Worm (Caenorhabditis elegans): ENCODE results near the gene lig-4.
A peak's percentile ranks its signal among the peaks of the same experiment; 100 is the strongest.

Gene lig-4

ce11 chrIII:7498346-7498745, 22.9 kb upstream of the lig-4 start (continued):
- TF ChIP-seq let-607 (tag; optimal IDR thresholded peaks at IDR 0.05) = peak; percentile 96
- peak; percentile 75 for TF ChIP-seq mcd-1 (GFP tag; IDR thresholded peaks at IDR 0.05)
- peak; percentile 80 to 94 (median 89) for TF ChIP-seq lin-35 (GFP tag; optimal IDR thresholded peaks at IDR 0.05)
- no peak for TF ChIP-seq Y53F4B.3 (GFP tag; IDR thresholded peaks at IDR 0.05)
- peak; percentile 61; the same call in 1 of the 2 replicates for TF ChIP-seq B0336.3 (GFP tag; IDR thresholded peaks at IDR 0.05)
- peak; percentile 91 for TF ChIP-seq ztf-18 (tag; optimal IDR thresholded peaks at IDR 0.05)
- TF ChIP-seq ztf-22 (GFP tag; optimal IDR thresholded peaks at IDR 0.05) = peak; percentile 24
- TF ChIP-seq mxl-1 (tag; optimal IDR thresholded peaks at IDR 0.05) = no peak
- peak; percentile 9 for TF ChIP-seq snpc-3.4 (tag; optimal IDR thresholded peaks at IDR 0.05)
- no peak for TF ChIP-seq ztf-28 (GFP tag; IDR thresholded peaks at IDR 0.05)
- TF ChIP-seq nfyb-1 (GFP tag; IDR thresholded peaks at IDR 0.05) = no peak
- TF ChIP-seq akir-1 (GFP tag; optimal IDR thresholded peaks at IDR 0.05) = peak; percentile 12
- TF ChIP-seq egl-18 (GFP tag; IDR thresholded peaks at IDR 0.05) = no peak
- peak; percentile 84 for TF ChIP-seq madf-10 (tag; optimal IDR thresholded peaks at IDR 0.05)
- TF ChIP-seq mes-4 (tag; optimal IDR thresholded peaks at IDR 0.05) = no peak
- TF ChIP-seq tlf-1 (GFP tag; optimal IDR thresholded peaks at IDR 0.05) = peak; percentile 41
- TF ChIP-seq atf-7 (tag; optimal IDR thresholded peaks at IDR 0.05) = peak; percentile 51
- peak; percentile 71 for TF ChIP-seq ekl-4 (GFP tag; IDR thresholded peaks at IDR 0.05)
- no peak for TF ChIP-seq sea-2 (GFP tag; IDR thresholded peaks at IDR 0.05)
- no peak for TF ChIP-seq sdz-38 (tag; optimal IDR thresholded peaks at IDR 0.05)
- TF ChIP-seq Y95B8A.8 (GFP tag; IDR thresholded peaks at IDR 0.05) = no peak
- peak; percentile 30 for TF ChIP-seq die-1 (tag; optimal IDR thresholded peaks at IDR 0.05)
- TF ChIP-seq ZK185.1 (tag; optimal IDR thresholded peaks at IDR 0.05; ENCODE audit: poor library complexity, severe bottlenecking) = peak; percentile 58
- TF ChIP-seq zfh-2 (GFP tag; conservative IDR thresholded peaks at IDR 0.05) = peak; percentile 87
- TF ChIP-seq zim-3 (tag; optimal IDR thresholded peaks at IDR 0.05) = no peak
- TF ChIP-seq dox-1 (GFP tag; IDR thresholded peaks at IDR 0.05) = peak; percentile 84
- TF ChIP-seq dpl-1 (GFP tag; optimal IDR thresholded peaks at IDR 0.05) = peak; percentile 99
- TF ChIP-seq K11D2.4 (GFP tag; IDR thresholded peaks at IDR 0.05) = peak; percentile 77
- TF ChIP-seq lin-54 (GFP tag; optimal IDR thresholded peaks at IDR 0.05) = peak; percentile 99
- TF ChIP-seq nhr-90 (tag; optimal IDR thresholded peaks at IDR 0.05) = peak; percentile 74
- peak; percentile 87 for TF ChIP-seq efl-1 (GFP tag; optimal IDR thresholded peaks at IDR 0.05)
- TF ChIP-seq sptf-2 (GFP tag; optimal IDR thresholded peaks at IDR 0.05) = no peak
- TF ChIP-seq nfya-2 (GFP tag; IDR thresholded peaks at IDR 0.05) = no peak
- peak; percentile 53 for TF ChIP-seq repo-1 (tag; optimal IDR thresholded peaks at IDR 0.05)
- peak; percentile 28 for TF ChIP-seq F22D6.2 (tag; optimal IDR thresholded peaks at IDR 0.05)
- peak; percentile 77 for TF ChIP-seq F23B12.7 (tag; optimal IDR thresholded peaks at IDR 0.05; ENCODE audit: insufficient read depth)
- no peak for TF ChIP-seq attf-3 (GFP tag; conservative IDR thresholded peaks at IDR 0.05)
- peak; percentile 8 for TF ChIP-seq unc-62 (GFP tag; optimal IDR thresholded peaks at IDR 0.05)
- TF ChIP-seq nhr-27 (tag; optimal IDR thresholded peaks at IDR 0.05) = no peak
- no peak for TF ChIP-seq pha-4 (tag; optimal IDR thresholded peaks at IDR 0.05)
- TF ChIP-seq attf-5 (GFP tag; optimal IDR thresholded peaks at IDR 0.05) = peak; percentile 93
- peak; percentile 28 for TF ChIP-seq somi-1 (GFP tag; optimal IDR thresholded peaks at IDR 0.05)
- no peak for TF ChIP-seq F39B2.1 (GFP tag; IDR thresholded peaks at IDR 0.05)
- peak; percentile 75 for TF ChIP-seq ceh-27 (GFP tag; optimal IDR thresholded peaks at IDR 0.05)
- peak; percentile 30 for TF ChIP-seq unc-130 (GFP tag; optimal IDR thresholded peaks at IDR 0.05)
- no peak for TF ChIP-seq F37B4.10 (GFP tag; IDR thresholded peaks at IDR 0.05)
- TF ChIP-seq nhr-80 (tag; optimal IDR thresholded peaks at IDR 0.05) = peak; percentile 99
- peak; percentile 50 for TF ChIP-seq F33H1.4 (GFP tag; IDR thresholded peaks at IDR 0.05)
- no peak for TF ChIP-seq aptf-3 (GFP tag; IDR thresholded peaks at IDR 0.05)
